Fruit fly (Drosophila melanogaster): ENCODE measurements around the gene CG42819.

dm6 chr2L:8433512-8433911 lies 44.4 kb upstream of the CG42819 start, which contains the start of gene grk:
- TF ChIP-seq psq (optimal IDR thresholded peaks at IDR 0.05) (no peak), pan (optimal IDR thresholded peaks at IDR 0.05) (no peak), usp (GFP tag; optimal IDR thresholded peaks at IDR 0.05) (no peak), CG8478 (optimal IDR thresholded peaks at IDR 0.05) (no peak), Dll (optimal IDR thresholded peaks at IDR 0.05) (no peak), EcR (GFP tag; optimal IDR thresholded peaks at IDR 0.05) (no peak)
